Worm (Caenorhabditis elegans) whole organism, late embryonic: ENCODE results near the gene B0454.8.

Experiments used
- K02D7.2 ChIP-seq: sonication (generic microtip); optimal IDR thresholded peaks from 2 replicates; lab custom pipeline; 2017; ENCODE audit warnings: mild to moderate bottlenecking, missing genetic modification characterization, missing compliant biosample characterization
- Y22D7AL.16 ChIP-seq: sonication (generic microtip); optimal IDR thresholded peaks from 2 replicates; lab custom pipeline; 2016; ENCODE audit warnings: missing genetic modification characterization, missing compliant biosample characterization
- ahr-1 ChIP-seq: sonication (generic microtip); optimal IDR thresholded peaks from 2 replicates; lab custom pipeline; 2016; ENCODE audit warnings: missing genetic modification characterization, missing compliant biosample characterization
- ama-1 ChIP-seq: fragments of 150-350 bp; optimal IDR thresholded peaks from 2 replicates; lab custom pipeline; 2014
- ceh-18 ChIP-seq: sonication (generic microtip); optimal IDR thresholded peaks from 2 replicates; lab custom pipeline; 2016; ENCODE audit warnings: missing genetic modification characterization, missing compliant biosample characterization
- ceh-2 ChIP-seq: sonication (generic microtip); optimal IDR thresholded peaks from 2 replicates; lab custom pipeline; 2016; ENCODE audit warnings: missing genotype, missing genetic modification characterization, missing compliant biosample characterization
- ceh-30 ChIP-seq: fragments of 150-350 bp; optimal IDR thresholded peaks from 2 replicates; lab custom pipeline; 2014; ENCODE audit warnings: missing biosample characterization, missing genetic modification characterization
- ceh-48 ChIP-seq: sonication (generic microtip); optimal IDR thresholded peaks from 2 replicates; lab custom pipeline; 2016; ENCODE audit warnings: missing genetic modification characterization, inconsistent platforms, missing compliant biosample characterization
- ceh-9 ChIP-seq: sonication (generic microtip); optimal IDR thresholded peaks from 2 replicates; lab custom pipeline; 2016; ENCODE audit warnings: mild to moderate bottlenecking, missing genetic modification characterization, inconsistent platforms, missing compliant biosample characterization
- dve-1 ChIP-seq: sonication (generic microtip); optimal IDR thresholded peaks from 2 replicates; lab custom pipeline; 2017; ENCODE audit warnings: antibody characterized with exemption, mild to moderate bottlenecking, missing genetic modification characterization, missing compliant biosample characterization
- elt-2 ChIP-seq: sonication (generic microtip); optimal IDR thresholded peaks from 2 replicates; lab custom pipeline; 2016; ENCODE audit warnings: missing genetic modification reagents, missing genetic modification characterization, missing compliant biosample characterization
- elt-4 ChIP-seq: sonication (generic microtip); optimal IDR thresholded peaks from 2 replicates; lab custom pipeline; 2016; ENCODE audit warnings: missing genetic modification characterization, missing compliant biosample characterization
- fax-1 ChIP-seq: sonication (generic microtip); optimal IDR thresholded peaks from 2 replicates; lab custom pipeline; 2016; ENCODE audit warnings: missing genotype, missing genetic modification characterization, missing compliant biosample characterization
- fkh-10 ChIP-seq: fragments of 150-350 bp; optimal IDR thresholded peaks from 2 replicates; lab custom pipeline; 2014; ENCODE audit warnings: missing biosample characterization, missing genetic modification reagents, missing genetic modification characterization
- gmeb-2 ChIP-seq: sonication (generic microtip); optimal IDR thresholded peaks from 2 replicates; lab custom pipeline; 2016; ENCODE audit warnings: missing genetic modification characterization, inconsistent platforms, missing compliant biosample characterization
- hlh-13 ChIP-seq: fragments of 200-800 bp; sonication (Bioruptor generic); optimal IDR thresholded peaks from 2 replicates; lab custom pipeline; 2018; ENCODE audit warnings: mild to moderate bottlenecking, missing genetic modification characterization, missing compliant biosample characterization
- hlh-15 ChIP-seq: sonication (generic microtip); optimal IDR thresholded peaks from 2 replicates; lab custom pipeline; 2016; ENCODE audit warnings: missing genetic modification characterization, missing compliant biosample characterization
- hlh-8 ChIP-seq: sonication (generic microtip); optimal IDR thresholded peaks from 2 replicates; lab custom pipeline; 2016; ENCODE audit warnings: missing genotype, missing genetic modification characterization, missing compliant biosample characterization
- lim-6 ChIP-seq: sonication (generic microtip); optimal IDR thresholded peaks from 2 replicates; lab custom pipeline; 2016; ENCODE audit warnings: missing genetic modification characterization, missing compliant biosample characterization
- lin-11 ChIP-seq: fragments of 200-800 bp; sonication (Bioruptor generic); optimal IDR thresholded peaks from 2 replicates; lab custom pipeline; 2018; ENCODE audit warnings: mild to moderate bottlenecking, missing genetic modification characterization, missing compliant biosample characterization
- mec-3 ChIP-seq: sonication (generic microtip); optimal IDR thresholded peaks from 2 replicates; lab custom pipeline; 2016; ENCODE audit warnings: borderline replicate concordance, missing genetic modification characterization, missing compliant biosample characterization
- nfya-1 ChIP-seq: sonication (generic microtip); optimal IDR thresholded peaks from 2 replicates; lab custom pipeline; 2017; ENCODE audit warnings: missing genetic modification characterization, mild to moderate bottlenecking, missing compliant biosample characterization, antibody characterized with exemption, moderate library complexity
- nhr-232 ChIP-seq: sonication (generic microtip); optimal IDR thresholded peaks from 2 replicates; lab custom pipeline; 2016; ENCODE audit warnings: missing genetic modification characterization, missing compliant biosample characterization
- odd-2 ChIP-seq: sonication (generic microtip); optimal IDR thresholded peaks from 2 replicates; lab custom pipeline; 2017; ENCODE audit warnings: antibody characterized with exemption, mild to moderate bottlenecking, missing genetic modification characterization, missing compliant biosample characterization
- pax-1 ChIP-seq: fragments of 150-350 bp; optimal IDR thresholded peaks from 2 replicates; lab custom pipeline; 2014; ENCODE audit warnings: missing biosample characterization, missing genetic modification characterization
- pqm-1 ChIP-seq: sonication (generic microtip); optimal IDR thresholded peaks from 2 replicates; lab custom pipeline; 2016; ENCODE audit warnings: missing genetic modification characterization, missing compliant biosample characterization
- pros-1 ChIP-seq: fragments of 150-350 bp; optimal IDR thresholded peaks from 2 replicates; lab custom pipeline; 2014; ENCODE audit warnings: missing biosample characterization, missing genetic modification reagents, missing genetic modification characterization
- ref-2 ChIP-seq: sonication (generic microtip); optimal IDR thresholded peaks from 2 replicates; lab custom pipeline; 2016; ENCODE audit warnings: missing genetic modification characterization, missing compliant biosample characterization
- rnt-1 ChIP-seq: sonication (generic microtip); optimal IDR thresholded peaks from 2 replicates; lab custom pipeline; 2016; ENCODE audit warnings: missing genetic modification characterization, missing compliant biosample characterization
- sdc-2 ChIP-seq: sonication (generic microtip); optimal IDR thresholded peaks from 2 replicates; lab custom pipeline; 2016; ENCODE audit warnings: missing genotype, missing genetic modification characterization, missing compliant biosample characterization
- sox-4 ChIP-seq: sonication (generic microtip); optimal IDR thresholded peaks from 2 replicates; lab custom pipeline; 2017; ENCODE audit warnings: mild to moderate bottlenecking, missing genetic modification characterization, inconsistent platforms, missing compliant biosample characterization
- unc-3 ChIP-seq, 2 experiments: fragments of 200-800 bp in 1 of 2; sonication (Bioruptor generic) in 1 of 2; sonication (generic microtip) in 1 of 2; conservative IDR thresholded peaks in 1 of 2; optimal IDR thresholded peaks in 1 of 2; 2 replicates each; pipeline versions ENCODE4 v1.3.6 to Lab custom; 2016 to 2022; ENCODE audit warnings: missing compliant biosample characterization in 2 of 2, missing genetic modification characterization in 2 of 2, missing genetic modification reagents in 1 of 2

The B0454.8 gene

ce11 chrII:3019807-3020206 is 23.5 kb downstream of the B0454.8 start, which contains the start of gene clec-3:
TSS of gene clec-3 (minus strand) at chrII:3019907.
- no peak for TF ChIP-seq pax-1 (tag; lab: Kevin White, UChicago)

- TF ChIP-seq nfya-1 (tag; lab: Kevin White, UChicago) = peak; percentile 86
- TF ChIP-seq pros-1 (tag; lab: Kevin White, UChicago) = no peak
- no peak for TF ChIP-seq fkh-10 (GFP tag; lab: Kevin White, UChicago)
- TF ChIP-seq elt-2 (tag; lab: Kevin White, UChicago) = peak; percentile 90
- no peak for TF ChIP-seq ceh-9
These were observed 28.9 kb downstream of the B0454.8 start, which contains the start of gene C41H7.2 for ce11 chrII:3014196-3014849. TSS of gene C41H7.2 (plus strand) at chrII:3014817.

- TF ChIP-seq ahr-1 (tag; lab: Kevin White, UChicago) (no peak), pqm-1 (no peak), rnt-1 (tag; lab: Kevin White, UChicago) (no peak), ceh-2 (tag; lab: Kevin White, UChicago) (no peak), fax-1 (tag; lab: Kevin White, UChicago) (no peak), ama-1 (no peak), nhr-232 (tag; lab: Kevin White, UChicago) (no peak), ceh-30 (tag; lab: Kevin White, UChicago) (no peak), fkh-10 (GFP tag; lab: Kevin White, UChicago) (no peak), hlh-13 (GFP tag; lab: Kevin White, UChicago) (no peak), ceh-18 (no peak), ceh-48 (tag; lab: Kevin White, UChicago) (no peak), elt-4 (tag; lab: Kevin White, UChicago) (no peak), Y22D7AL.16 (tag; lab: Kevin White, UChicago) (no peak), sox-4 (tag; lab: Kevin White, UChicago) (no peak), lim-6 (tag; lab: Kevin White, UChicago) (no peak), ceh-9 (no peak), K02D7.2 (tag; lab: Kevin White, UChicago) (no peak), hlh-8 (tag; lab: Kevin White, UChicago) (no peak), sdc-2 (tag; lab: Kevin White, UChicago) (no peak)
These were observed 31.1 kb downstream of the B0454.8 start, which contains the start of gene C41H7.9 for ce11 chrII:3012133-3012532. TSS of gene C41H7.9 (minus strand) at chrII:3012233.

ce11 chrII:3008400-3008799 is 34.9 kb downstream of the B0454.8 start, which contains the start of gene sdz-5:
TSS of gene sdz-5 (plus strand) at chrII:3008700.
- TF ChIP-seq gmeb-2 (tag; lab: Kevin White, UChicago) (no peak), mec-3 (tag; lab: Kevin White, UChicago) (no peak), ref-2 (tag; lab: Kevin White, UChicago) (no peak), odd-2 (tag; lab: Kevin White, UChicago) (no peak), unc-3 (GFP tag; conservative IDR thresholded peaks at IDR 0.05; lab: Robert Waterston, UW) (no peak), unc-3 (tag; optimal IDR thresholded peaks at IDR 0.05; lab: Kevin White, UChicago) (no peak), K02D7.2 (tag; lab: Kevin White, UChicago) (no peak)

- TF ChIP-seq sdc-2 (tag; lab: Kevin White, UChicago) = no peak
- no peak for TF ChIP-seq dve-1 (tag; lab: Kevin White, UChicago)
- no peak for TF ChIP-seq hlh-15
- no peak for TF ChIP-seq lin-11 (tag; lab: Kevin White, UChicago)
These were observed 37.8 kb downstream of the B0454.8 start, which contains the start of gene lido-12 for ce11 chrII:3005499-3005898. TSS of gene lido-12 (plus strand) at chrII:3005799.
